Worm (Caenorhabditis elegans): ENCODE measurements around the gene C16D9.8.

C16D9.8 gene

ce11 chrV:8254973-8255372 is 8.4 kb downstream of the C16D9.8 start:
- TF ChIP-seq rnt-1 (tag; optimal IDR thresholded peaks at IDR 0.05) = no peak
- TF ChIP-seq ama-1 (optimal IDR thresholded peaks at IDR 0.05) = no peak
- no peak for TF ChIP-seq syd-9 (tag; optimal IDR thresholded peaks at IDR 0.05)
- TF ChIP-seq unc-42 (tag; optimal IDR thresholded peaks at IDR 0.05) = peak; percentile 30

- TF ChIP-seq unc-42 (tag; optimal IDR thresholded peaks at IDR 0.05) = peak; percentile 97
- TF ChIP-seq eyg-1 (tag; optimal IDR thresholded peaks at IDR 0.05) = no peak
- no peak for TF ChIP-seq lin-11 (tag; optimal IDR thresholded peaks at IDR 0.05)
Observed at ce11 chrV:8253946-8254345, 9.4 kb downstream of the C16D9.8 start.

ce11 chrV:8252532-8252931 is 10.8 kb downstream of the C16D9.8 start:
- TF ChIP-seq F13H6.1 (tag; optimal IDR thresholded peaks at IDR 0.05) = no peak
- peak; percentile 43 for TF ChIP-seq unc-55 (GFP tag; optimal IDR thresholded peaks at IDR 0.05)

- no peak for TF ChIP-seq hlh-8 (tag; optimal IDR thresholded peaks at IDR 0.05)
- no peak for TF ChIP-seq syd-9 (tag; optimal IDR thresholded peaks at IDR 0.05)
- TF ChIP-seq npax-4 (tag; optimal IDR thresholded peaks at IDR 0.05) = no peak
- no peak for TF ChIP-seq eyg-1 (tag; optimal IDR thresholded peaks at IDR 0.05)
- TF ChIP-seq mec-3 (tag; optimal IDR thresholded peaks at IDR 0.05; ENCODE audit: borderline replicate concordance) = no peak
- TF ChIP-seq ceh-22 (tag; optimal IDR thresholded peaks at IDR 0.05) = no peak
- TF ChIP-seq ahr-1 (tag; optimal IDR thresholded peaks at IDR 0.05) = no peak
- no peak for TF ChIP-seq hlh-15 (tag; optimal IDR thresholded peaks at IDR 0.05)
- no peak for TF ChIP-seq hlh-30 (tag; optimal IDR thresholded peaks at IDR 0.05; ENCODE audit: insufficient read depth)
- TF ChIP-seq Y22D7AL.16 (tag; optimal IDR thresholded peaks at IDR 0.05) = no peak
- no peak for TF ChIP-seq unc-86 (tag; optimal IDR thresholded peaks at IDR 0.05)
- no peak for TF ChIP-seq nfya-1 (tag; optimal IDR thresholded peaks at IDR 0.05)
Observed at ce11 chrV:8251075-8251474, 12.3 kb downstream of the C16D9.8 start.

- no peak for TF ChIP-seq ceh-14 (tag; optimal IDR thresholded peaks at IDR 0.05)
Observed at ce11 chrV:8250208-8250607, 13.2 kb downstream of the C16D9.8 start, which contains the start of gene C16D9.6. Gene C16D9.6 (minus strand): TSS chrV:8250308.

ce11 chrV:8247311-8248105 is 15.9 kb downstream of the C16D9.8 start:
- TF ChIP-seq elt-2 (tag; optimal IDR thresholded peaks at IDR 0.05) (peak; percentile 32), fkh-10 (GFP tag; optimal IDR thresholded peaks at IDR 0.05) (no peak), ama-1 (optimal IDR thresholded peaks at IDR 0.05) (peak; percentile 74), T23F11.4 (GFP tag; optimal IDR thresholded peaks at IDR 0.05) (no peak), ceh-9 (tag; optimal IDR thresholded peaks at IDR 0.05) (no peak), sox-2 (GFP tag; IDR thresholded peaks at IDR 0.05) (no peak), fkh-6 (tag; optimal IDR thresholded peaks at IDR 0.05) (peak; percentile 2)

DNA sequence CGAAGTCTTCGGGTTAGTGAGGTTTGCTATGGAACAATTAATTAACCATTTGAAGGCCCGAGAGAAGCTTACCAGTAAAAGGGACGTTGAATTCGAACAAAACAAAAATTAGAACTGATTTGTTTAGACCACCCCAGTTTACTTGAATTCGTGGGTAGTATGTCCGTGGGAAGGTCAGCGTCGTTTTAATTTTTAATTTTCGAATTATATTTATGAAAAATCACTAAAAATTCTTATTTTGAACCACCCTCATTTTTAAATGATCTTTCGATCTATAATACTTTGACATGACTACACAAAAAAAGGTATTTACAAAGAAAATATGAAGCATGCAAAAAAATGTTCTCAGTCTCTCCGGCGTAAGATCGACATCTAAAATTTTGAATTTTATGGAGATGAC is 17.9 kb downstream of the C16D9.8 start, which contains the start of gene C16D9.5:
Gene C16D9.5, minus strand, starts transcription at position 101 of the 400 bp plus-strand sequence.
- TF ChIP-seq ceh-34 (tag; optimal IDR thresholded peaks at IDR 0.05) (no peak), syd-9 (tag; optimal IDR thresholded peaks at IDR 0.05) (no peak), pros-1 (tag; optimal IDR thresholded peaks at IDR 0.05) (no peak), elt-4 (tag; optimal IDR thresholded peaks at IDR 0.05) (no peak), C38D4.7 (GFP tag; optimal IDR thresholded peaks at IDR 0.05) (no peak), lin-11 (tag; optimal IDR thresholded peaks at IDR 0.05) (no peak), zip-5 (tag; optimal IDR thresholded peaks at IDR 0.05) (no peak), ceh-31 (tag; optimal IDR thresholded peaks at IDR 0.05) (no peak), nhr-11 (tag; optimal IDR thresholded peaks at IDR 0.05) (no peak)

Measured in whole organism, late embryonic.